Worm (Caenorhabditis elegans): ENCODE data around the gene F56D6.23.

DNA sequence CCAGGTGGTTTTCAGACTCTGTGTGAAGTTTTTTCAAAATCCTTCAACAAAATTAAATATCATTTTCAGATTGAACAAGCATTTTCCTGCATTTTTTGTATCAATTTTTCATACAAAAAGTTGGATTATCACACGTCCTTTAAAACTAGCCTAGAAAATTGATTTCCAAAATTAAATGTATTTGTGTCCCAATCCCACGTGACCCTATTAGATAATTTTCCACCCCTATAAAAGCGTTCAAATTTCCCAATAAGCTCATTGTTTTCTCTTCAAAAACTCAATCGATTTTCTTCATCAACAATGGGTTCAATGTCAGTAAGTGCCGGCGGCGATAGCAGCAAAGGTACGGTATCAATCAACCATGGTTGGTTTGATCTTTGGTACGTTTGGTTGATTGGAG, 3.8 kb upstream of the F56D6.23 start, which contains the start of gene F56D6.19:
- TF ChIP-seq ama-1 (optimal IDR thresholded peaks at IDR 0.05) = no peak
- TF ChIP-seq aly-1 (tag; optimal IDR thresholded peaks at IDR 0.05) = no peak
- TF ChIP-seq flt-1 (GFP tag; IDR thresholded peaks at IDR 0.05) = no peak
- no peak for TF ChIP-seq B0310.2 (tag; optimal IDR thresholded peaks at IDR 0.05)
- TF ChIP-seq hmg-4 (GFP tag; optimal IDR thresholded peaks at IDR 0.05) = no peak
- TF ChIP-seq scrt-1 (GFP tag; IDR thresholded peaks at IDR 0.05) = no peak
- TF ChIP-seq hmbx-1 (tag; optimal IDR thresholded peaks at IDR 0.05) = no peak
- no peak for TF ChIP-seq hnd-1 (tag; optimal IDR thresholded peaks at IDR 0.05)
- no peak for TF ChIP-seq tbx-11 (GFP tag; IDR thresholded peaks at IDR 0.05)
- no peak for TF ChIP-seq ets-7 (tag; optimal IDR thresholded peaks at IDR 0.05)
